Fruit fly (Drosophila melanogaster): ENCODE measurements around the gene CG15580.

CG15580 gene

DNA sequence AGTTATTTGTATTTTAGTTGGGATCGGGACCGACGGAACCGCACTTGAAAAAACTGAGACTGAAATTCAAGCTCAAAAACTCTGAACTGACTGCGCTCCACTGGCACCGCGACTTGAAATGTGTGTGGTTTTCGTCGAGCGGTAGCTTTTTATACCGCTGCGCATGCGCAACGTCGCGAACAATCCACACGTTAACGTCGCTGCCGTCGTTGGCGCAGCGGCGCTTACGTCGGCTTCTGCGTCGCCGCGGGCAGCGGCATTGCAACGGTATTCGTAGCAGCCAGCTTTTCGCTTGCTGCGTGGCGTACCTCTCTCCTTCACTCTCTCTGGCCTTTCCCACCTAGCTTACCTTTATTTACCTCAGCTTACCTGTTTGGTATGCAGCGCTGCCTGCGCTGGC lies 43.4 kb upstream of the CG15580 start, which contains the start of gene Gasp (continued):
- TF ChIP-seq CG31388 (GFP tag; optimal IDR thresholded peaks at IDR 0.05) (no peak), CG6175 (GFP tag; IDR thresholded peaks at IDR 0.05) (0 out of 3 replicates have a peak, but pooled peaks have one; percentile 52), gsb-n (tag; optimal IDR thresholded peaks at IDR 0.05) (no peak), chinmo (GFP tag; IDR thresholded peaks at IDR 0.05; ENCODE audit: partially characterized antibody) (peak; percentile 77; the same call in 2 of the 4 replicates), CG34224 (GFP tag; IDR thresholded peaks at IDR 0.05; ENCODE audit: partially characterized antibody) (peak; percentile 36; the same call in 1 of the 3 replicates), Drgx (GFP tag; IDR thresholded peaks at IDR 0.05) (0 out of 2 replicates have a peak, but pooled peaks have one; percentile 20), bbx (GFP tag; IDR thresholded peaks at IDR 0.05; ENCODE audit: partially characterized antibody) (peak; percentile 54; the same call in 1 of the 2 replicates), sd (tag; optimal IDR thresholded peaks at IDR 0.05) (peak; percentile 40), CG1832 (GFP tag; optimal IDR thresholded peaks at IDR 0.05) (peak; percentile 26), lov (optimal IDR thresholded peaks at IDR 0.05) (no peak), lov (GFP tag; IDR thresholded peaks at IDR 0.05) (no peak), cg (GFP tag; optimal IDR thresholded peaks at IDR 0.05) (peak; percentile 8), Blimp-1 (GFP tag; optimal IDR thresholded peaks at IDR 0.05) (peak; percentile 18), CG34376 (GFP tag; optimal IDR thresholded peaks at IDR 0.05) (no peak), ewg (GFP tag; optimal IDR thresholded peaks at IDR 0.05) (peak; percentile 11), amos (GFP tag; IDR thresholded peaks at IDR 0.05; ENCODE audit: partially characterized antibody) (no peak; the same call in 1 of the 2 replicates), otp (GFP tag; IDR thresholded peaks at IDR 0.05) (0 out of 3 replicates have a peak, but pooled peaks have one; percentile 39)

DNA sequence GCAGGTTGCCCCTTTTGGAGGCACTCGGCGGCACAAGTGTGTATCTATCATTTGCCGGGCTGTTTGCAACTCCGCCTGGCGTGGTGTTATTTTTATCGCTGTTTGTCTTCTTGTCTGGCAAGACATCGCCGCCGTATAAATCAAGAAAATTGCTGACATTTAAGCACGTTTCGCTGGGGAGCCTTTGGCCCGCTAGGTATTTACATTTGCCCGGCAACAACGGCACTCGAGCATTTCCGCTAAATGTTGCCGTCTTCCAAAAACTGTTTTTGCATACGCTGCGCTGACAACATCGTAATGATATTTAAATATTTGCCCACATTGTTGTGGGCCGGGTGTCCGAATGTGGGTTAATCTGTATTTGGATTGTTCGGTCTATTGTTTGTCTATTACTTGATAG lies 41.0 kb upstream of the CG15580 start:
- TF ChIP-seq bcd (GFP tag; optimal IDR thresholded peaks at IDR 0.05) = no peak
- TF ChIP-seq ap (GFP tag; IDR thresholded peaks at IDR 0.05) = no peak
- 0 out of 2 replicates have a peak, but pooled peaks have one; percentile 11 for TF ChIP-seq CG32772 (GFP tag; IDR thresholded peaks at IDR 0.05)
- no peak for TF ChIP-seq CG1233 (GFP tag; optimal IDR thresholded peaks at IDR 0.05)
- peak; percentile 51 for TF ChIP-seq sd (tag; optimal IDR thresholded peaks at IDR 0.05)
- TF ChIP-seq Med (GFP tag) = peak; percentile 53
- TF ChIP-seq Ets65A (GFP tag) = peak; percentile 83

- TF ChIP-seq zf30C (GFP tag; optimal IDR thresholded peaks at IDR 0.05) (no peak), Asciz (GFP tag; optimal IDR thresholded peaks at IDR 0.05) (no peak), CG12769 (tag; optimal IDR thresholded peaks at IDR 0.05) (peak; percentile 16), luna (GFP tag; optimal IDR thresholded peaks at IDR 0.05) (no peak), CG12659 (GFP tag; optimal IDR thresholded peaks at IDR 0.05) (no peak), CG2120 (GFP tag; optimal IDR thresholded peaks at IDR 0.05) (no peak), Hmx (GFP tag; optimal IDR thresholded peaks at IDR 0.05) (no peak), sd (tag; optimal IDR thresholded peaks at IDR 0.05) (peak; percentile 55), CG3065 (GFP tag; optimal IDR thresholded peaks at IDR 0.05) (no peak), Blimp-1 (GFP tag; optimal IDR thresholded peaks at IDR 0.05) (peak; percentile 95), chinmo (GFP tag; IDR thresholded peaks at IDR 0.05; ENCODE audit: partially characterized antibody) (0 out of 4 replicates have a peak, but pooled peaks have one; percentile 48), Fer2 (tag; optimal IDR thresholded peaks at IDR 0.05) (no peak), yki (optimal IDR thresholded peaks at IDR 0.05) (no peak), CG31441 (GFP tag; IDR thresholded peaks at IDR 0.05) (no peak), Gug (GFP tag; IDR thresholded peaks at IDR 0.05) (no peak), bab2 (GFP tag; optimal IDR thresholded peaks at IDR 0.05) (no peak), CG32532 (GFP tag; IDR thresholded peaks at IDR 0.05) (no peak), odd (GFP tag; optimal IDR thresholded peaks at IDR 0.05) (no peak)
Measured at dm6 chr3R:6097042-6097441, 39.7 kb upstream of the CG15580 start.

All from whole organism, embryonic.